Worm (Caenorhabditis elegans): ENCODE measurements around the gene ZK673.5.

Gene ZK673.5

DNA sequence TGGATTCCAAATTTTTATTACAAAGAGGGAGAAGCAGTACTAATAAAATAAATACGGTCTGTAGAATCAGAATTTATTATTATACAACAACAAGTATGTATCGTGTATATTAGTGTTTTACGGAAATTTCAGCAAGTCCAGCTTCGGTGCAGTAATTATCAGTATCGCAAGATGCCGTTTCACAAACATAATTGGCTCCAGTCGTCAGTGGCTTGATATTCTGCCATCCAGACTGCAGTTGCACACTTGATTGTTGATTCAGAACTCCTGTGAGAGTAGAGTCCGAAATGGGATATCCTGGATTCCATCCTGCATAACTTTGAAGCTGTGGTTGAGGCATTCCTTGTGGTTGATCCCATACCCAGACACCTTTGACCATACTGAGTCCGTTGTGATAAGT is 18.7 kb downstream of the ZK673.5 start:
- TF ChIP-seq hlh-13 (GFP tag; optimal IDR thresholded peaks at IDR 0.05), result no peak

DNA sequence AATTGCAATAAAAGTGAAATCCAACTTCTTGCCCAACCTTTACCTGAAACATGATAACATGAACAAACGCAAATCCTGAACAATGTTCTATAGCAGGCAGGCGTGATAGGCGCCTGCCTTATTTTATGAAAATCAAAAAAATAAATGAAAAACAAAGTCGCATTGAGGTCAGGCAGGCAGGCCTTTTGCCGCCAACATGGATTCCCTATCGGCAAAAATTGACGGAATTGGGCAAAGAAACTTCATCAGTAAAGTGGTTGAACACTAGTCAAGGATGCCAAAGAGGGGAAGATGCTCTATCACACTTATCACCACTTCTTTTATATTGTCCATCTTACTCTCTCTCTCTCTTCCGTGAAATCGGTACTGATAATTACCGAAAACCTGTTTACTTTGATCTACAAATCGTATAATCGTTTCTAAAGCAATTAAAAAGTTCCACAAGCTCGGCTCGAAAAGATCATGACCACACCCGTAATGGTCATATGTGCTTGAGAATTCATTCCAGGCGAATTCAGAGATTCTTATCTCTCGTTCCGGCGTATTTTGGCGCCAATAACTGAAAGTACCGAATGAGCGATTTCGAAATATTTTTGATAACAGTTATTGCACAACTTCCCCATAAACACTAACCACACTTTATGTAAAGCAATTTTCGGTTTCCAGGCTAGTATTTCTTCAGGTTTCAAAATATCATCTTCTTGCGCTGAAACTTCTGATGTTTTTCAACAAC is 20.7 kb downstream of the ZK673.5 start, which contains the start of the genes clec-60 and ZK666.11:
Gene clec-60 (minus strand): TSS at position 51 of the 733 bp plus-strand sequence.
Gene ZK666.11 (plus strand): TSS at position 699 of the 733 bp plus-strand sequence.
- TF ChIP-seq C38D4.7 (GFP tag; optimal IDR thresholded peaks at IDR 0.05) (no peak), ceh-2 (tag; optimal IDR thresholded peaks at IDR 0.05) (no peak), unc-42 (tag; optimal IDR thresholded peaks at IDR 0.05) (no peak), syd-9 (tag; optimal IDR thresholded peaks at IDR 0.05) (no peak), gmeb-2 (tag; optimal IDR thresholded peaks at IDR 0.05) (no peak), sdc-2 (tag; optimal IDR thresholded peaks at IDR 0.05) (no peak), hlh-15 (tag; optimal IDR thresholded peaks at IDR 0.05) (no peak), hlh-8 (tag; optimal IDR thresholded peaks at IDR 0.05) (no peak), ttx-3 (tag; optimal IDR thresholded peaks at IDR 0.05) (no peak), ceh-18 (tag; optimal IDR thresholded peaks at IDR 0.05) (no peak), ets-4 (tag; optimal IDR thresholded peaks at IDR 0.05) (no peak), ceh-34 (tag; optimal IDR thresholded peaks at IDR 0.05) (no peak), ceh-48 (tag; optimal IDR thresholded peaks at IDR 0.05) (no peak), pax-1 (tag; optimal IDR thresholded peaks at IDR 0.05) (no peak), K02D7.2 (tag; optimal IDR thresholded peaks at IDR 0.05) (no peak), ceh-45 (GFP tag; IDR thresholded peaks at IDR 0.05) (no peak), pqm-1 (tag; optimal IDR thresholded peaks at IDR 0.05) (no peak), pha-2 (tag; optimal IDR thresholded peaks at IDR 0.05) (no peak), pros-1 (tag; optimal IDR thresholded peaks at IDR 0.05) (no peak), che-1 (tag; optimal IDR thresholded peaks at IDR 0.05) (no peak)

DNA sequence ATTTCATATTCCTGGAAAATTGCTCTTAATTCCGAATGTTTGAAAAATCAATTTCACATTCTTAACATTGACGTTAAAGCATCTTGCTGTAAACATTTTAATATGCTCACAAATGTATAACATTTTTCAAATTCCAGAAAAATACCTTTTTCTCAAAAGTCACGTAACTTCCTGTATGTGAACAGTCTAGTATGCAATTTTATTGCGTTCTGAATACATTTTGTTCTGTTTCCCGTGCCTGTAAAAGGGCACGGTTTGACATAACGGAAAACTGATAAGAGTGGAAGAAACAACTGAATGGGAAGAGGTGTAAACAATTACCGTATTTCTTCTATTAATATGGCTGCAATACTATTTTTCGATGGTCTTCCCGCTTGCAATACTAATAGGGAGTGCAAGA is 21.6 kb downstream of the ZK673.5 start:
- TF ChIP-seq ceh-34 (tag; optimal IDR thresholded peaks at IDR 0.05), result no peak
- TF ChIP-seq ceh-18 (tag; optimal IDR thresholded peaks at IDR 0.05), result no peak
- TF ChIP-seq hlh-15 (tag; optimal IDR thresholded peaks at IDR 0.05), result no peak
- no peak for TF ChIP-seq ceh-19 (GFP tag; optimal IDR thresholded peaks at IDR 0.05)
- TF ChIP-seq pqm-1 (tag; optimal IDR thresholded peaks at IDR 0.05), result no peak
- TF ChIP-seq ceh-31 (tag; optimal IDR thresholded peaks at IDR 0.05), result no peak
- TF ChIP-seq tbx-2 (tag; optimal IDR thresholded peaks at IDR 0.05), result no peak
- no peak for TF ChIP-seq dmd-4 (tag; optimal IDR thresholded peaks at IDR 0.05; ENCODE audit: borderline replicate concordance)
- no peak for TF ChIP-seq F13H6.1 (tag; optimal IDR thresholded peaks at IDR 0.05)
- TF ChIP-seq ceh-24 (tag; optimal IDR thresholded peaks at IDR 0.05), result no peak
- TF ChIP-seq lim-6 (tag; optimal IDR thresholded peaks at IDR 0.05), result no peak
- no peak for TF ChIP-seq sox-4 (tag; optimal IDR thresholded peaks at IDR 0.05)
- TF ChIP-seq C08G9.2 (tag; optimal IDR thresholded peaks at IDR 0.05), result no peak
- TF ChIP-seq ztf-16 (tag; optimal IDR thresholded peaks at IDR 0.05), result no peak
- no peak for TF ChIP-seq unc-86 (tag; optimal IDR thresholded peaks at IDR 0.05)
- no peak for TF ChIP-seq fax-1 (tag; optimal IDR thresholded peaks at IDR 0.05)
- TF ChIP-seq ceh-30 (tag; optimal IDR thresholded peaks at IDR 0.05), result no peak
- TF ChIP-seq ttx-3 (tag; optimal IDR thresholded peaks at IDR 0.05), result no peak
- TF ChIP-seq ceh-14 (tag; optimal IDR thresholded peaks at IDR 0.05), result no peak
- no peak for TF ChIP-seq ceh-6 (GFP tag; optimal IDR thresholded peaks at IDR 0.05)

DNA sequence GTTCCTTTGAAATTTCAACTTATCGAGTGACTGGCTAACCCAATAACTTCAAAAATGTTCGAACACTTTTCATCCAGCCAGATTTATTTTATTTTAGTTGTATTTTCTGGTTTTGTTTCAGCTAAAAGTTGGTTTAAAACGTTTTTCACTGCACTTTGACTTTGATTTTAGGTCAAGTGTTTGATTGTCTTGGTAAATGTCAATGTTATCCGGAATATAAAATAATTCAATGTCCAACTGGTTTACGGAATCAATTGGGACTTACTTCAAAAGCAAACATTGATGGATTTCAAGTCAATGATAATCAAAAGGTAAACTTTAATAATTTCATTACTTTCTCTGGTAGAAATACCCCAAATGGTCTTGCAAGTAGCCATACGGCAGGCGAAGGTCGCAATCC is 22.6 kb downstream of the ZK673.5 start:
- TF ChIP-seq hlh-13 (GFP tag; optimal IDR thresholded peaks at IDR 0.05) (no peak), hlh-8 (tag; optimal IDR thresholded peaks at IDR 0.05) (no peak), elt-4 (tag; optimal IDR thresholded peaks at IDR 0.05) (no peak), pat-9 (tag; optimal IDR thresholded peaks at IDR 0.05) (no peak)
